Fruit fly (Drosophila melanogaster) whole organism, embryonic: Measurements from ENCODE around the gene CG31928.

Experiments used
- CG10543 ChIP-seq: fragments of 200-800 bp; sonication (Bioruptor generic); optimal IDR thresholded peaks from 3 replicates; lab custom pipeline; 2017; ENCODE audit warnings: missing biosample characterization, mild to moderate bottlenecking, missing genetic modification characterization, moderate library complexity
- CG10654 ChIP-seq: fragments of 200-800 bp; sonication (Bioruptor generic); optimal IDR thresholded peaks from 2 replicates; lab custom pipeline; 2016; ENCODE audit warnings: missing biosample characterization, missing genetic modification characterization
- CG11093 ChIP-seq: fragments of 200-800 bp; sonication (Bioruptor generic); IDR thresholded peaks from 3 replicates; pipeline ENCODE4 v1.3.6; 2022; ENCODE audit warnings: missing biosample characterization, missing genetic modification characterization
- CG11723 ChIP-seq: fragments of 200-800 bp; sonication (Bioruptor generic); optimal IDR thresholded peaks from 2 replicates; lab custom pipeline; 2017; ENCODE audit warnings: missing biosample characterization, mild to moderate bottlenecking, missing genetic modification characterization
- CG13894 ChIP-seq: fragments of 200-800 bp; sonication (Bioruptor generic); optimal IDR thresholded peaks from 3 replicates; lab custom pipeline; 2018; ENCODE audit warnings: missing biosample characterization, mild to moderate bottlenecking, missing genetic modification characterization, moderate library complexity
- CG14710 ChIP-seq: fragments of 200-800 bp; sonication (Bioruptor generic); optimal IDR thresholded peaks from 3 replicates; lab custom pipeline; 2019; ENCODE audit warnings: missing biosample characterization, mild to moderate bottlenecking, missing genetic modification characterization, moderate library complexity
- CG1602 ChIP-seq: fragments of 200-800 bp; sonication (Bioruptor generic); optimal IDR thresholded peaks from 3 replicates; lab custom pipeline; 2016; ENCODE audit warnings: missing biosample characterization, missing genetic modification characterization
- CG16815 ChIP-seq: fragments of 200-800 bp; sonication (Bioruptor generic); optimal IDR thresholded peaks from 3 replicates; lab custom pipeline; 2017; ENCODE audit warnings: missing biosample characterization, mild to moderate bottlenecking, missing genetic modification characterization
- CG17361 ChIP-seq: fragments of 200-800 bp; sonication (Bioruptor generic); IDR thresholded peaks from 3 replicates; pipeline ENCODE4 v1.3.6; 2022; ENCODE audit warnings: missing biosample characterization, missing genetic modification characterization
- CG17912 ChIP-seq: fragments of 200-800 bp; sonication (Bioruptor generic); optimal IDR thresholded peaks from 2 replicates; lab custom pipeline; 2018; ENCODE audit warnings: missing biosample characterization, mild to moderate bottlenecking, missing genetic modification characterization
- CG30431 ChIP-seq: fragments of 200-800 bp; sonication (Bioruptor generic); optimal IDR thresholded peaks from 2 replicates; lab custom pipeline; 2017; ENCODE audit warnings: missing biosample characterization, missing genetic modification characterization
- CG31365 ChIP-seq: fragments of 200-800 bp; sonication (Bioruptor generic); optimal IDR thresholded peaks from 2 replicates; lab custom pipeline; 2018; ENCODE audit warnings: missing biosample characterization, mild to moderate bottlenecking, missing genetic modification characterization
- CG32532 ChIP-seq: fragments of 200-800 bp; sonication (Bioruptor generic); IDR thresholded peaks from 2 replicates; pipeline ENCODE4 v1.3.6; 2022; ENCODE audit warnings: missing biosample characterization, missing genetic modification characterization
- CG32767 ChIP-seq: fragments of 200-800 bp; sonication (Bioruptor generic); IDR thresholded peaks from 2 replicates; pipeline ENCODE4 v1.3.6; 2022; ENCODE audit warnings: missing biosample characterization, missing genetic modification characterization
- CG5245 ChIP-seq: fragments of 200-800 bp; sonication (Bioruptor generic); optimal IDR thresholded peaks from 3 replicates; lab custom pipeline; 2016; ENCODE audit warnings: missing biosample characterization, missing genetic modification characterization
- CG6175 ChIP-seq: fragments of 200-800 bp; sonication (Bioruptor generic); IDR thresholded peaks from 3 replicates; pipeline ENCODE4 v1.3.6; 2022; ENCODE audit warnings: missing biosample characterization, missing genetic modification characterization
- CG7271 ChIP-seq: fragments of 200-800 bp; sonication (Bioruptor generic); optimal IDR thresholded peaks from 2 replicates; lab custom pipeline; 2018; ENCODE audit warnings: missing biosample characterization, mild to moderate bottlenecking, missing genetic modification characterization, moderate library complexity
- CG7372 ChIP-seq: fragments of 200-800 bp; sonication (Bioruptor generic); IDR thresholded peaks from 2 replicates; pipeline ENCODE4 v1.3.6; 2022; ENCODE audit warnings: missing biosample characterization, missing genetic modification characterization
- CG9609 ChIP-seq: fragments of 200-800 bp; sonication (Bioruptor generic); optimal IDR thresholded peaks from 3 replicates; lab custom pipeline; 2016; ENCODE audit warnings: missing biosample characterization, missing genetic modification characterization
- CkIIα-i1 ChIP-seq: fragments of 200-800 bp; sonication (Bioruptor generic); IDR thresholded peaks from 2 replicates; pipeline ENCODE4 v1.3.6; 2022; ENCODE audit warnings: missing biosample characterization, missing genetic modification characterization
- Deaf1 ChIP-seq: fragments of 200-800 bp; optimal IDR thresholded peaks from 3 replicates; lab custom pipeline; 2019; ENCODE audit warnings: missing biosample characterization, mild to moderate bottlenecking, missing genetic modification characterization, moderate library complexity
- Doc2 ChIP-seq: fragments of 200-800 bp; sonication (Bioruptor generic); IDR thresholded peaks from 2 replicates; pipeline ENCODE4 v1.3.6; 2022; ENCODE audit warnings: missing biosample characterization, missing genetic modification characterization
- Doc3 ChIP-seq: fragments of 200-800 bp; sonication (Bioruptor generic); IDR thresholded peaks from 3 replicates; pipeline ENCODE4 v1.3.6; 2022; ENCODE audit warnings: missing biosample characterization, missing genetic modification characterization; ENCODE audit not compliant: partially characterized antibody
- Ets97D ChIP-seq: fragments of 200-800 bp; sonication (Bioruptor generic); optimal IDR thresholded peaks from 3 replicates; lab custom pipeline; 2016; ENCODE audit warnings: missing biosample characterization, missing genetic modification characterization
- H2.0 ChIP-seq: fragments of 200-800 bp; sonication (Bioruptor generic); IDR thresholded peaks from 2 replicates; pipeline ENCODE4 v1.3.6; 2022; ENCODE audit warnings: missing biosample characterization, missing genetic modification characterization
- Kr ChIP-seq: fragments of 200-800 bp; sonication (Bioruptor generic); optimal IDR thresholded peaks from 2 replicates; lab custom pipeline; 2017; ENCODE audit warnings: missing biosample characterization, mild to moderate bottlenecking, missing genetic modification characterization
- Oaz ChIP-seq: fragments of 200-800 bp; sonication (Bioruptor generic); IDR thresholded peaks from 2 replicates; pipeline ENCODE4 v1.3.6; 2022; ENCODE audit warnings: missing biosample characterization, missing genetic modification characterization
- Optix ChIP-seq: fragments of 200-800 bp; sonication (Bioruptor generic); IDR thresholded peaks from 3 replicates; pipeline ENCODE4 v1.3.6; 2022; ENCODE audit warnings: missing biosample characterization, missing genetic modification characterization
- Six4 ChIP-seq: fragments of 200-800 bp; sonication (Bioruptor generic); optimal IDR thresholded peaks from 2 replicates; lab custom pipeline; 2016; ENCODE audit warnings: missing biosample characterization, missing genetic modification characterization
- Ssrp ChIP-seq: fragments of 200-800 bp; sonication (Bioruptor generic); optimal IDR thresholded peaks from 2 replicates; lab custom pipeline; 2018; ENCODE audit warnings: missing biosample characterization, mild to moderate bottlenecking, missing genetic modification characterization, moderate library complexity
- Stat92E ChIP-seq, 3 experiments: fragments of >200 bp in 2 of 3; fragments of 200-800 bp in 1 of 3; sonication (Bioruptor generic) in 1 of 3; optimal IDR thresholded peaks; 2 replicates each; lab custom pipeline; 2017 to 2019; ENCODE audit warnings: missing biosample characterization in 3 of 3, missing genetic modification characterization in 3 of 3, mild to moderate bottlenecking in 1 of 3, moderate library complexity in 1 of 3
- Xbp1 ChIP-seq: fragments of 200-800 bp; sonication (Bioruptor generic); optimal IDR thresholded peaks from 3 replicates; lab custom pipeline; 2016; ENCODE audit warnings: missing biosample characterization, mild to moderate bottlenecking, missing genetic modification characterization
- Xrp1 ChIP-seq: fragments of 200-800 bp; sonication (Bioruptor generic); IDR thresholded peaks from 2 replicates; pipeline ENCODE4 v1.3.6; 2022; ENCODE audit warnings: missing biosample characterization, missing genetic modification characterization
- YL-1 ChIP-seq: fragments of 200-800 bp; sonication (Bioruptor generic); optimal IDR thresholded peaks from 3 replicates; lab custom pipeline; 2017; ENCODE audit warnings: missing biosample characterization, mild to moderate bottlenecking, missing genetic modification characterization
- abd-A ChIP-seq: fragments of 200-800 bp; sonication (Bioruptor generic); optimal IDR thresholded peaks from 3 replicates; lab custom pipeline; 2019; ENCODE audit warnings: missing biosample characterization, mild to moderate bottlenecking, missing genetic modification characterization, moderate library complexity
- ci ChIP-seq: fragments of 200-800 bp; sonication (Bioruptor generic); IDR thresholded peaks from 3 replicates; pipeline ENCODE4 v1.3.6; 2022; ENCODE audit warnings: missing biosample characterization, missing genetic modification characterization
- crc ChIP-seq: fragments of 200-800 bp; sonication (Bioruptor generic); optimal IDR thresholded peaks from 2 replicates; lab custom pipeline; 2016; ENCODE audit warnings: missing biosample characterization, missing genetic modification characterization
- esg ChIP-seq: fragments of 200-800 bp; sonication (Bioruptor generic); conservative IDR thresholded peaks from 2 replicates; pipeline ENCODE4 v1.3.6; 2022; ENCODE audit warnings: missing biosample characterization, missing genetic modification characterization
- fru ChIP-seq: fragments of >200 bp; optimal IDR thresholded peaks from 2 replicates; lab custom pipeline; 2017
- gcm2 ChIP-seq: fragments of 200-800 bp; sonication (Bioruptor generic); optimal IDR thresholded peaks from 2 replicates; lab custom pipeline; 2016; ENCODE audit warnings: missing biosample characterization, missing genetic modification characterization
- h ChIP-seq: fragments of >200 bp; optimal IDR thresholded peaks from 2 replicates; lab custom pipeline; 2017
- her ChIP-seq: fragments of 200-800 bp; sonication (Bioruptor generic); optimal IDR thresholded peaks from 2 replicates; lab custom pipeline; 2016; ENCODE audit warnings: missing biosample characterization, missing genetic modification characterization
- lola ChIP-seq, 3 experiments: fragments of >200 bp in 2 of 3; fragments of 200-800 bp in 1 of 3; sonication (Bioruptor generic) in 1 of 3; optimal IDR thresholded peaks; 2 replicates each; lab custom pipeline; 2017 to 2019; ENCODE audit warnings: missing biosample characterization in 3 of 3, missing genetic modification characterization in 3 of 3, mild to moderate bottlenecking in 1 of 3, moderate library complexity in 1 of 3
- nerfin-1 ChIP-seq: fragments of 200-800 bp; sonication (Bioruptor generic); optimal IDR thresholded peaks from 3 replicates; lab custom pipeline; 2019; ENCODE audit warnings: missing biosample characterization, mild to moderate bottlenecking, missing genetic modification characterization, moderate library complexity
- nom ChIP-seq: fragments of 200-800 bp; sonication (Bioruptor generic); optimal IDR thresholded peaks from 2 replicates; lab custom pipeline; 2017; ENCODE audit warnings: missing biosample characterization, missing genetic modification characterization, mild to moderate bottlenecking, moderate library complexity, missing genetic modification reagents
- odd ChIP-seq: fragments of 200-800 bp; sonication (Bioruptor generic); optimal IDR thresholded peaks from 2 replicates; lab custom pipeline; 2017; ENCODE audit warnings: missing biosample characterization, mild to moderate bottlenecking, missing genetic modification characterization
- pb ChIP-seq: fragments of 200-800 bp; sonication (Bioruptor generic); optimal IDR thresholded peaks from 3 replicates; lab custom pipeline; 2016; ENCODE audit warnings: missing biosample characterization, missing genetic modification characterization
- pum ChIP-seq: fragments of 200-800 bp; sonication (Bioruptor generic); optimal IDR thresholded peaks from 2 replicates; lab custom pipeline; 2016; ENCODE audit warnings: missing biosample characterization, missing genetic modification characterization
- slp2 ChIP-seq: fragments of 200-800 bp; sonication (Bioruptor generic); optimal IDR thresholded peaks from 2 replicates; lab custom pipeline; 2016; ENCODE audit warnings: missing biosample characterization, missing genetic modification characterization
- tll ChIP-seq, 2 experiments: fragments of 200-800 bp in 1 of 2; fragments of >200 bp in 1 of 2; sonication (Bioruptor generic) in 1 of 2; optimal IDR thresholded peaks; 2 replicates each; lab custom pipeline; 2017 to 2019; ENCODE audit warnings: missing biosample characterization in 2 of 2, missing genetic modification characterization in 2 of 2, mild to moderate bottlenecking in 1 of 2, moderate library complexity in 1 of 2
- toy ChIP-seq: fragments of 200-800 bp; sonication (Bioruptor generic); IDR thresholded peaks from 2 replicates; pipeline ENCODE4 v1.3.6; 2022; ENCODE audit warnings: missing biosample characterization, missing genetic modification characterization
- wek ChIP-seq: fragments of 200-800 bp; sonication (Bioruptor generic); optimal IDR thresholded peaks from 3 replicates; lab custom pipeline; 2018; ENCODE audit warnings: missing biosample characterization, mild to moderate bottlenecking, missing genetic modification characterization, moderate library complexity

The CG31928 gene

dm6 chr2L:1445048-1445447 is 47.0 kb upstream of the CG31928 start (continued):
- TF ChIP-seq CG13894 (tag; lab: Kevin White, UChicago) (no peak), toy (GFP tag; lab: Robert Waterston, UW) (no peak), CG31365 (tag; lab: Kevin White, UChicago) (no peak), CG11093 (0 out of 3 replicates have a peak, but pooled peaks have one; percentile 29), CG5245 (GFP tag; lab: Kevin White, UChicago) (no peak), fru (lab: Kevin White, UChicago) (no peak), h (lab: Kevin White, UChicago) (no peak), Deaf1 (tag; lab: Kevin White, UChicago) (peak; percentile 42), Oaz (GFP tag; lab: Robert Waterston, UW) (no peak), CG7271 (tag; lab: Kevin White, UChicago) (no peak), tll (GFP tag; optimal IDR thresholded peaks at IDR 0.05; lab: Kevin White, UChicago) (no peak), wek (no peak), CG7372 (GFP tag; lab: Robert Waterston, UW) (0 out of 2 replicates have a peak, but pooled peaks have one; percentile 15), Ets97D (GFP tag; lab: Kevin White, UChicago) (no peak), CG30431 (no peak), Xbp1 (GFP tag; lab: Kevin White, UChicago) (peak; percentile 11), Doc3 (GFP tag; lab: Robert Waterston, UW) (0 out of 3 replicates have a peak, but pooled peaks have one; percentile 24), Six4 (GFP tag; lab: Kevin White, UChicago) (peak; percentile 7), Optix (GFP tag; lab: Robert Waterston, UW) (no peak), ci (GFP tag; lab: Robert Waterston, UW) (peak; percentile 48; the same call in 1 of the 3 replicates), Kr (GFP tag; lab: Kevin White, UChicago) (no peak), pum (no peak), nerfin-1 (tag; lab: Kevin White, UChicago) (peak; percentile 25), lola (GFP tag; optimal IDR thresholded peaks at IDR 0.05; lab: Kevin White, UChicago) (peak in 1 of 3 experiments; percentile 40), CG16815 (GFP tag; lab: Kevin White, UChicago) (no peak), CG1602 (peak; percentile 2), CG14710 (tag; lab: Kevin White, UChicago) (peak; percentile 42), H2.0 (GFP tag; lab: Robert Waterston, UW) (peak; percentile 38; the same call in 1 of the 2 replicates), Doc2 (GFP tag; lab: Robert Waterston, UW) (no peak), CG10543 (GFP tag; lab: Kevin White, UChicago) (no peak), nom (GFP tag; lab: Kevin White, UChicago) (peak; percentile 76), gcm2 (GFP tag; lab: Kevin White, UChicago) (no peak), YL-1 (no peak), CG17361 (0 out of 3 replicates have a peak, but pooled peaks have one; percentile 39), odd (GFP tag; lab: Kevin White, UChicago) (no peak), Stat92E (GFP tag; optimal IDR thresholded peaks at IDR 0.05; lab: Kevin White, UChicago) (no peak), CG32532 (GFP tag; lab: Robert Waterston, UW) (0 out of 2 replicates have a peak, but pooled peaks have one; percentile 12), CG17912 (GFP tag; lab: Kevin White, UChicago) (no peak), esg (GFP tag; lab: Robert Waterston, UW) (no peak), CkIIα-i1 (GFP tag; lab: Robert Waterston, UW) (no peak), Xrp1 (peak; percentile 75), CG6175 (GFP tag; lab: Robert Waterston, UW) (no peak), CG10654 (GFP tag; lab: Kevin White, UChicago) (no peak), slp2 (GFP tag; lab: Kevin White, UChicago) (no peak), abd-A (no peak), crc (no peak), Ssrp (tag; lab: Kevin White, UChicago) (peak; percentile 34), CG11723 (GFP tag; lab: Kevin White, UChicago) (no peak), CG9609 (GFP tag; lab: Kevin White, UChicago) (no peak), pb (GFP tag; lab: Kevin White, UChicago) (no peak), CG32767 (GFP tag; lab: Robert Waterston, UW) (no peak), her (GFP tag; lab: Kevin White, UChicago) (no peak)
